Fruit fly (Drosophila melanogaster) S2 (cell line): ENCODE results near the gene CG9921.

Experiments
- CG8478 ChIP-seq: fragments of >200 bp; optimal IDR thresholded peaks from 2 replicates; lab custom pipeline; 2018
- CTCF ChIP-seq, 2 experiments: fragments of >200 bp; optimal IDR thresholded peaks; 2 replicates each; lab custom pipeline; 2018

The CG9921 gene

DNA sequence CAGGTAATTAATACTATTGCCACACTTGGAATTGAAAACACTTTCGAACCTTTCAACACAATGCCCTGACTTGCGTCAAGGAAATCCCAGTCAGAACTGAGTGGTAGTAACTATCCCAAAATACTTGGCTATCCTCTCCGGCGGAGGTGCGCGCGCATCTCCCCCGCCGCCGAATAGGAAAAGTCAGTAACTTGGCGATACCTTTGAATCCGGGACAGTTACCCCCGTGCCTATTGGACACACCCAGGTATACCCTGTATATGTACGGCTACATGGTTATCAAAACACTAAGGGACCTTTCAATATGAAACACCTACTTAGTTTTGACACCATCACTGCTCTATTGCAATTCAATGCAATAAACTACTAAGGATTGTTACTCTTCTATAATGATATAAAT is 2.7 kb downstream of the CG9921 start, which contains the start of gene CG9919:
Gene CG9919, minus strand, starts transcription at position 101 of the 400 bp plus-strand sequence.
- TF ChIP-seq CTCF (optimal IDR thresholded peaks at IDR 0.05; lab: Kevin White, UChicago) = no peak
- TF ChIP-seq CG8478 (lab: Kevin White, UChicago) = no peak

DNA sequence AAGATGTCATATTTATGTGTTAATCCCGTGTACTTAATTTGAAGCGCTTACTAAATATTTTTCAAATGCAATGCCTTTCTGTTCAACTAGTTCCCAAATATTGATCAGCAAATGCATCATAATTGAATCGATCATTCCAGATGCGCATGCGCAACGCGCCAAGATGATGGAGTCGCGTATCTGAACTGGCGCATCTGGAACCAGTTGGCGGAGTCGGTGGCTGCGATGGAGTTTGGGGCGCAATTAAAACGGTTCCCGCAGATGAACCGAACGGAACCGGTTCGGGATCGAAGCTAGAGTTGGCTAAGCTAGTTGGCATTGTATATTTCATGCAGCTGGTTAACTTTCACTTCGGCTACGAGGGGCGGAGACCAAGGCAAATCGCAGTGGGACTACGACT is 7.9 kb downstream of the CG9921 start, which contains the start of gene CalpC:
Gene CalpC, plus strand, starts transcription at position 292 of the 400 bp plus-strand sequence.
- TF ChIP-seq CTCF (optimal IDR thresholded peaks at IDR 0.05; lab: Kevin White, UChicago) (no peak), CG8478 (lab: Kevin White, UChicago) (no peak)

- TF ChIP-seq CTCF (optimal IDR thresholded peaks at IDR 0.05; lab: Kevin White, UChicago) = no peak
- TF ChIP-seq CG8478 (lab: Kevin White, UChicago) = no peak
Measured at dm6 chrX:16323536-16323935, 9.9 kb downstream of the CG9921 start.

DNA sequence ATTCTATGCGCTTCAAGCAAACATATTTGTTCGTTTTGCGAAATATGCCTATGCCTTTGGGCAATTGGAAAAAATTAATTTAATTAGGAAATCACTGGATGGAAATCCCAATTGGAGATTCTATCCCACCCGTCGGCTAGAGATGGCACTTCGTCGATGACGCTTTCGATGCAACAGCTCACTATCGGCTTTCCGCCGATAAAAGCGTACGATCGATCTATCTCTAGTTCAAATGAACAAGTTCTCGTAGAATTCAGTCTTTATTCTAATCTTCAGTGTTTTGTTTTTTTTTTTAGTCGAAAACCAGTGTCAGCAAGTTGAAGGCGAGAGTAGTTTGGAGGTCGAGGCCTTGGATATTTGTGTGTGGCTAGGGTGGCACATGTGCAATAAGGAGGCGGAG is 10.3 kb downstream of the CG9921 start, which contains the start of the genes CG9917 and CG32579:
Gene CG9917, minus strand, starts transcription at position 169 of the 400 bp plus-strand sequence.
Gene CG32579, plus strand, starts transcription at position 224 of the 400 bp plus-strand sequence.
- TF ChIP-seq CTCF (optimal IDR thresholded peaks at IDR 0.05; lab: Kevin White, UChicago) (no peak), CG8478 (lab: Kevin White, UChicago) (no peak)

- TF ChIP-seq CTCF (optimal IDR thresholded peaks at IDR 0.05; lab: Kevin White, UChicago) (no peak), CG8478 (lab: Kevin White, UChicago) (no peak)
Measured at dm6 chrX:16321037-16321436, 12.4 kb downstream of the CG9921 start.

DNA sequence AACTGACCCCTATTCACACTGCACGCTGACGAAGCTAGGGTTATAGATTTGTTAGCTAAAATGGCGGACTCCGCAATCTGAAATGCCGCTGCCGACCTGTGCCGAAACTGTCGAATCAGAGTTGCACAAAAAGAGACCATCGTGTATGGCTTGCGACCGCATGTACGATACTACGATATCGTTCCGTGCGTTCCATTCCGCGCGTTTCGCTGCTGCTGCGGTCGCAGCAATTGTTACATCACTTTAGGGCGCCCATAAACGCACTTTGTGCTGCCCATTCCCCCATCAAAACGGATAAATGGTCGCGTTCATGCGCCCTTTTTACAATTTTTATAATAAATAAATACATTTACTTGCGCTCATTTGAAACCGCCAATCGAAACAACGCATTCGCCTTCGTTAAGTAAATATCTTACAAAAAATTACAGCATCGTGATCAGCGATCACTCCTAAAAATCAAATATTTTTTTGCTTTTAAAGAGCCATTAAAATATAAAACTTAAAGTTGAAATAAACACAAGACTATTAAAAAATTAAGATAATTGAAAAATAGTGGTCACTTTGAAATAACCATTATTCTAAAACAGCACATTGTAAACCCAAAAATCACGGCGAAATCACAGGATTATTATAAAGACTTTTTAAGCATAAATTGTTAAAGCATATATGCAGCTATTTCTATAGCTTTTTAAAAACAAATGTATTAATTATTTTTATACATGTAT is 13.0 kb downstream of the CG9921 start, which contains the start of gene Cyp1:
Gene Cyp1, minus strand, starts transcription at position 174 of the 725 bp plus-strand sequence.
- TF ChIP-seq CG8478 (lab: Kevin White, UChicago) (no peak), CTCF (optimal IDR thresholded peaks at IDR 0.05; lab: Kevin White, UChicago) (no peak)

dm6 chrX:16319558-16319924 is 13.9 kb downstream of the CG9921 start:
- TF ChIP-seq CTCF (optimal IDR thresholded peaks at IDR 0.05; lab: Kevin White, UChicago) = no peak
- no peak for TF ChIP-seq CG8478 (lab: Kevin White, UChicago)

DNA sequence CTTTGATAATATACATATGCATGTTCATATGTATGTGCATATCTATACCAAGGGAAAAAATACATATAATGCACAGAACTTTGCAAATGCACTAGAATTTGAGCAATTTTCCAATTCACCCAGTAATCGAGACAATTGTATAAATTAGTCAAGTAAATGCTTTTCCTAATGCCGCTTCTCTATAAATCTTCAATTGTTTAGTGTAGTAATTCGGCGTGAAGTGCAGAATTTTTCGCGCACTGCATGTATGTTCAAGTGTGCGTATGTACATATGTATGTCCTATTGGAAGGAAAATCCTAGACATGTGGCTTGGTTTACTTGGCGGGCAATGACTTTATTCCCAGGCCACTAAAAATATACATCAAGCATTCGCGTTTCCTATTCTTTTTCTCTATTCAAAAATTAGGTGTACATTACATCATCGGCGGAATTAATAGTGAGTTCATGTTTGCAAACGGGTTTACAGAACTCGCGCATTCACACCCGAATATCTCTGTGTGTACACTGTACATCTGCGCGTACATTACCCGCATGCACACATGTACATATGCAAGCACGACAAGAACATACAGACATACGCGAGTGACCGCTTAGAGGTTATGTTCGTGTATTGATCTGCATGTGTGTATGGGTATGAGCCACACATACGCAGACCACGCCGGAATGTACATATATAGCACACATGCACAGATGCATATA is 14.4 kb downstream of the CG9921 start:
- TF ChIP-seq CG8478 (lab: Kevin White, UChicago) (no peak), CTCF (optimal IDR thresholded peaks at IDR 0.05; lab: Kevin White, UChicago) (no peak)

- no peak for TF ChIP-seq CG8478 (lab: Kevin White, UChicago)
- no peak for TF ChIP-seq CTCF (optimal IDR thresholded peaks at IDR 0.05; lab: Kevin White, UChicago)
Measured at dm6 chrX:16313078-16313875, 20.1 kb downstream of the CG9921 start, which contains the start of the genes CG9915 and SWIP. TSS of gene CG9915 (minus strand) at chrX:16313138. TSS of gene SWIP (plus strand) at chrX:16313709.

DNA sequence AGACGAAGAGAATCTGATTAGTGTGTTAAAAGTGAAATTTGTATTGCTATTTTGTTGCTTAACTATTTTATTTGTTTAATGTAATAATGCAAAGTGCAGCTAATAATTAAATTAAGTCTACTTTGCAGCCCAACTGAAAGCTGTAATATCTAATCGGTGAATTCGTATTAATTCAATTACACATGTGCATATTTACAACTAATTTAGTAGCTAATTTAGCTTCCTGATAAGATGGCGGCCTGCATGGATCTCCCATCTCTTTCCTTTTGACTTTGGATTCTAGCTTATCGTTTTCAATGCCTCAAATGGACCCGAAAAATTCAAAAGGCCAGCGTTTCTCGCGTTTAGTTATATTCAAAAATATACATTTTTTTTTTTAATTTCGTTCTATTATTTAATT is 23.6 kb downstream of the CG9921 start:
- no peak for TF ChIP-seq CTCF (optimal IDR thresholded peaks at IDR 0.05; lab: Kevin White, UChicago)
- TF ChIP-seq CG8478 (lab: Kevin White, UChicago) = no peak

DNA sequence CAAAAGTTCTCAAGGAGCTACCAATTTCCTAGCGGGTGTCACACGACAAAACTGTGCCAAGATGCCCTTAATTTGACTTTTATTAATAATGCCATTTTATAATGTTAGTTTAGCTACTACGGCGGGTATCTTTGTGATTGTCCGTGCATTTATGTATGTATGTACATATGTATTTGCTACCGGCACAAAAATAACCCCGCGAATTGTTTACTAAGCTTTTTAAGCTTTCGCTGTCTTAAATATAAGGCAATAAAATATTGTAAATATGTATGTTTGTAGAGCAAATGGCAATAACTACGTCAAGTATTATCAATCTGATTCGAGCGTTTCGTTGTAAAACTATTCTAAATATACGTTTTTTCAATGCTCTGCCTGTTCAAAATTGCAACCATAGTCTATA is 24.4 kb downstream of the CG9921 start:
- no peak for TF ChIP-seq CTCF (optimal IDR thresholded peaks at IDR 0.05; lab: Kevin White, UChicago)
- no peak for TF ChIP-seq CG8478 (lab: Kevin White, UChicago)

dm6 chrX:16308310-16308918 is 25.0 kb downstream of the CG9921 start, which contains the start of gene Had1:
TSS of gene Had1 (minus strand) at chrX:16308667.
- TF ChIP-seq CG8478 (lab: Kevin White, UChicago) (no peak), CTCF (optimal IDR thresholded peaks at IDR 0.05; lab: Kevin White, UChicago) (no peak)

DNA sequence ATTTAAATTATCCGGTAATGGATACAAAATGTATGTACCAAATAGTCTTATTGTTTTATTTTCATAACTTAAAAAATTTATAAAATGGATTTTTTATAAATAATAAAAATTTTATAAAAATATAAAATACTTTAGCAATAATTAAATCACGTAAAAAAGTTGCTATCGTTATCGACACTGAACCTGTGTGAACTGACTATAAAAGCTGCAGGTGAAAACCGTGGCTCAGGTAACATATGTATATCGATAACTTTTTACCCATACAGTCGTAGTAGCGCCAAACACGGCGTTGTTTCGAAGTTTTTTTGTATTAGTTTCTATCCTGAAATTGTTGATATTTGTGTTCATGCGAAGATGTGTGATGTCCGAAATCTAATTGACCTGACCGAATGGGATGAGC is 29.8 kb downstream of the CG9921 start, which contains the start of gene CG3679:
Gene CG3679, plus strand, starts transcription at position 235 of the 400 bp plus-strand sequence.
- TF ChIP-seq CTCF (optimal IDR thresholded peaks at IDR 0.05; lab: Kevin White, UChicago) (no peak), CG8478 (lab: Kevin White, UChicago) (no peak)

- no peak for TF ChIP-seq CG8478 (lab: Kevin White, UChicago)
- no peak for TF ChIP-seq CTCF (optimal IDR thresholded peaks at IDR 0.05; lab: Kevin White, UChicago)
Measured at dm6 chrX:16297618-16298017, 35.8 kb downstream of the CG9921 start, which contains the start of gene ERp44. TSS of gene ERp44 (minus strand) at chrX:16297718.
